Fruit fly (Drosophila melanogaster) S2 (cell line): ENCODE data around the gene ND-24L.

ENCODE experiments used
- CG8478 ChIP-seq: fragments of >200 bp; optimal IDR thresholded peaks from 2 replicates; lab custom pipeline; 2018
- CTCF ChIP-seq, 2 experiments: fragments of >200 bp; optimal IDR thresholded peaks; 2 replicates each; lab custom pipeline; 2018

ND-24L gene

DNA sequence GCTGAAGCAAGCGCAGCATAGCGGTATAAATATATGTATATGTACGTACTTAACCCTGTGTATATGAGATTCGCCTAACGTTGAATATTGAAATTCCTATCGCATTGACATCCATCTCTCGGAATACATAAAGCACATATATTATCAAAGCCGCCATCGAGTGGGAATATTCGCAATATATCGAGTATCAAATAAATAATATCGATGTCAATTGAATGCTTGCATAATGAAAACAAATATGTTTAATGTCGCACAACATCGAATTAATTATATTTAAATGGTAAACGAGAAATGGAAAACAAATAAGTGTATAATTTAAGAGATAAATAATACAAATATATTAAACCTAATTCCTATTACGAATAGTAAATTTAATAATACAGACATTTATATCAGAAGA is at the start of gene ND-24L:
Gene ND-24L, minus strand, starts transcription at position 101 of the 400 bp plus-strand sequence.
- TF ChIP-seq CG8478 (no peak), CTCF (optimal IDR thresholded peaks at IDR 0.05; lab: Kevin White, UChicago) (no peak)

DNA sequence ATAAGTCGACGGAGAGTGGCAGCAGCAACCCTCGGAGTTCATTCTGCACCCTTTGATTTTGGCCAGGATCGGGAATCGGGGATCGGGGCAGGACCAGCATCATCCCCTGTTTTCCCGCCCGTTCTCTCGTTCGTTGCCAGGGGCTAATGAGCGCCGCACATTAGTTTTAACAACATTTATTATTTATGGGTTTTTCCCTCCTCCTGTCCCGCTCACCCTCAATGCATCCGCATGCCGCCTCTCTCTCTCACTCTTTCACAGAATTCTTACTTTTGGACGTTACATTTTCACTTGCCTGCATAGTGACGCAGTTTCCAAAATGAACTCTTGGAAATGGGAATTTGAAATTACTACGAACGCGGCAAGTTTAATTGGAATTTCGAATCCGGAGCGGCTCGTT is 46.3 kb upstream of the ND-24L start:
- TF ChIP-seq CG8478, result no peak
- no peak for TF ChIP-seq CTCF (optimal IDR thresholded peaks at IDR 0.05; lab: Kevin White, UChicago)

DNA sequence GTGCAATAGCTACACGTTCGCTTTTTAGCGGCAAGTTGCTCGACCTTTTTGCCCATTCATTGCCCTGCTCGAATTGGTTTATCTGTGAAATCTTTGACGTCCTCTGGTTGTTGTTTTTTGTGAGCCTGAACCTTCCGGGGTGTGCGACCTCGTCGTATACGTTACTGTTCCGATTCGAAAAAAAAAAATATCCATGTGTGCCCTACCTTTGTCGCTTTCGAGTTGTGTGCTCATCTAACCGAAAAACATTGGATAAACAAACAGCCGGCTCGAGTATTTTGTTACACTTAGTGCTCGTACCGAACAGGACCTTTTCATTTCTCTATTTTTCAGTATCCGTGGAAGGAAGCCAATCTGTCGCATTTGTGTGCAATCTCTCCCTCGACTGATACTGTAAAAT is 43.4 kb upstream of the ND-24L start:
- no peak for TF ChIP-seq CTCF (optimal IDR thresholded peaks at IDR 0.05; lab: Kevin White, UChicago)
- no peak for TF ChIP-seq CG8478

DNA sequence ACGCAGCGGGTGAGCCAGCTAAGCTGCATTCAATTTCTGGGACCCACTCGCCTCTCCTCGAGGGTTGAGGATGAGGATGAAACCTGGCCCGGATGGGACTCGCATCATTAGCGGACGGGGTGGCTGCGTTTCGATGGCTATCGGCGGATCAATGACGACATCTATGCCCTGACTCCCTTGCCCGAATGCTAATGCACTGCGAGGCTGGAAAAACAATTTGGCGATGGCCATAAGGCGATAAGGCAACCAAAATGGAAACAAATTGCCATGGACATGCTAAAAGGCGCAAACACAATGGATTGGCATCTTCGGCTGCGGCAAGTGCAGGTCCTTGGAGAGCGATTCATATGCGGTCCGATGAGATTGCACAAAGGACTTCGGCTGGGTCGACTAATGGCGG is 42.3 kb upstream of the ND-24L start:
- TF ChIP-seq CTCF (optimal IDR thresholded peaks at IDR 0.05; lab: Kevin White, UChicago) (no peak), CG8478 (no peak)

DNA sequence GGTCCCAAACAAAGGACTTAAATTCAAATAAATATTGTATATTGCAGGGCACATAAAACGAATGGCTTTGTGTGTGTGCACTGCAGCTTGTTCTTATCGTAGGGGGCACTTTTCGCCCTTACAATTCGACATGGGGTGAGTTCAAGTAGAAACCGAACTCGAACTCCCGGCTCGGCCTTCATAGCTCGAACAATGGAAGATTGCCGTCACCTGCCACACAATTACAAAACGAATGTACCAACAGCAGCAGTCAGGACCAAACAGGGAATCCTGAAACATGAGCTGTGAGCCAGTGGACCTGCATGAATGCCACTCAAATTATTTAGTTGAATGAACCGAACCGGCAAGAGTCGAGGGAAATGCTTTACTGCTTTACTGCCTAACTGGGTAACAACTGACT is 41.3 kb upstream of the ND-24L start:
- TF ChIP-seq CTCF (optimal IDR thresholded peaks at IDR 0.05; lab: Kevin White, UChicago), result no peak
- no peak for TF ChIP-seq CG8478

DNA sequence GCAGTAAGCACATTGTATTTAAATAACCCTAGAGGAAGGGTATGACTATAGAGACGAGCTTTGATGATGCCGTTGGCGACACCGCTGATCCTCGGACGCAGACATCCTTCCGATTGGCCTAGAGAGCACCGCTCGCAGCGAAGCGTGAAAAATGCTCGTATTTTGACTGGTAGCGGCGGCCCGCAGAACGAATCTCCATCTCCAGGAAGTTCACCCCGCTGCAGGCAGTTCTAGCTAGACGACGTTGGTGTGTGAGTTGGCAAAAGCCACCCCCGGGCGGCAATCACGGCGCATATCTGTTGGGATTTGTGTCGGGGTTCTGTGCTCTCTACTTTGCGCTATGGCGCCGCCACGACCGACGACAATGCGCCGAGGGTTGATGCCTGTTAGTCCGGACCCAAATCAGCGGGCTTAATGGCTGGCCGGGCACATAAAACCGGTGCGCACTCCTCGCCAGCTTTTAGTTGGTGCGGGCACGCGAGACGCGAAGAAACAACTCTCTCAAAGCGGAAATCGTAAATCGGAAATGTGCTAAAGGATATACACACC is 38.7 kb upstream of the ND-24L start, which contains the start of gene tap:
Gene tap, plus strand, starts transcription at position 458 of the 549 bp plus-strand sequence.
- TF ChIP-seq CTCF (optimal IDR thresholded peaks at IDR 0.05; lab: Kevin White, UChicago) (no peak), CG8478 (no peak)

DNA sequence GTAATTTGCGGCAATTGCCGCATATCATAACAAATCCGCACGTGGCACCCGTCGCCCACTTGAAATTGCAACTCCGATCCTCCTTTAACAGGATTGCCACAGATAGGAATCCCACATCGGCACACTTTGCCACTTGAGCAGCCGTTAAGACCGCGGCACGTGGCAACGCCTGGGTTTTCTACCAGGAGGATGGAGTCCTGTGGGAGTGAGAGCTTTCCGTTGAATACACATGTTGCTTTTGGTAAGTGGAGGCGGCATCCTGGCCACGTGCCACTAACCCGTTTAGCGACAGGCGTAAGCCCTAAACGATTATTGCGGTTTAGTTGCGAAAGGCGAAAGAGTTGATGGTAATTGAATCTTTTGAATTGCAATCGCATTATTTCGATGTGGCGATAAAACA is 37.9 kb upstream of the ND-24L start:
- TF ChIP-seq CTCF (optimal IDR thresholded peaks at IDR 0.05; lab: Kevin White, UChicago) (no peak), CG8478 (no peak)

DNA sequence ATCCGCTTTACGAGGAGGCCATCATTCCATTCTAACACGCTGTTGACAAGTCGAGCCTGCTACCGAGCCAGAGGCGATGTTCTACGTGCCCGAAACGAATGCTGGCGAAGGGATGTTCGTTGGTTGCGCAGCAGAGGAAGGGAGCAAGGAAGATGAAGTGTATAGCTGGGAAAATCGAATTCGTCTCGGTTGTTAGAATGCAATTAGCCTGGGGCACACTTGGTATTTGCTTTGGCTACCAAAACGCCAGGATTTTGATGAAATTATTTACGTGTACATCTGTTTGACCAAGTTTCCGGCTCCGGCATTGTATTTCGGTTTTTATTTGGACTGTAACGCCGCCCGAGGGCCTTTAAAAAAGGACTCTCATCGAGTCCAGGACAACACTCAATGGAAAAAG is 36.8 kb upstream of the ND-24L start:
- TF ChIP-seq CG8478, result no peak

DNA sequence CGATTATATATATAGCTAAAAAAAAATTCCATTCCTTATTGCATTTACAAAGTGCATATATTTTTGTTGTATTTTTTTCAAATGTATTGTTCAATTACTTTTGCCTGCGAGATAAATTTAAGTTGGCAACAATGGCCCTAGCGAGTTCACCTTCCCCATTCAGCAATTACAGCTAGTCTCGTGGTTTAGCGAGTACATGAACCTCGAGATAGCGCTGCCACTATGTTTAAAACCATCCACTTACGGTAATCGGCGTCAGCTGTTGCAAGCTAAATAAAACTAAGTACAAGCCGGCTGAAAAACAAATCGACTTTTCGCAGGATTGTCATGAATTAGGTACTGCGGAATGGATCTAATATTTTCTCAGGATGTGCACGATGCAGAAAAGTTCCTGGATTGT is 32.2 kb upstream of the ND-24L start:
- TF ChIP-seq CG8478, result no peak
- peak; percentile 54 to 70 for TF ChIP-seq CTCF (optimal IDR thresholded peaks at IDR 0.05; lab: Kevin White, UChicago)

DNA sequence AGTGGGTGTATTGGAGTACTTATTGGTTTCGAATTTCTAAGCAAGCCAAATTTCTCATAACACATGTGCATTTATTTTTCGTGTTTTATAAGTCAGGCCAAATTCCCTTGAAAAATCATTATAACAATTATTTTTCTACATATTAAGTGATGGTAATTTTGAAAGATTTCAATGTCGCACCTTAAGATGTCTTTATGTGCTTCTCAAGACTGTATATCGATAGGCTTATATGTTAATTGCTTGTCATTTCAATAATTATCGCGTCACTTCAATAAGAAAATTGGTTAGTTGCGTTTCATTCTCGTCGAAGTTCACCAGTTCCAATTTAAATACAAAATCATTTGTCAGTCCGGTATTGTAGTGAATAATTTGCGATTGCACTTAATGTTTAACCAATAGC is 30.9 kb upstream of the ND-24L start, which contains the start of gene CG7692:
Gene CG7692, plus strand, starts transcription at position 301 of the 400 bp plus-strand sequence.
- no peak for TF ChIP-seq CG8478

DNA sequence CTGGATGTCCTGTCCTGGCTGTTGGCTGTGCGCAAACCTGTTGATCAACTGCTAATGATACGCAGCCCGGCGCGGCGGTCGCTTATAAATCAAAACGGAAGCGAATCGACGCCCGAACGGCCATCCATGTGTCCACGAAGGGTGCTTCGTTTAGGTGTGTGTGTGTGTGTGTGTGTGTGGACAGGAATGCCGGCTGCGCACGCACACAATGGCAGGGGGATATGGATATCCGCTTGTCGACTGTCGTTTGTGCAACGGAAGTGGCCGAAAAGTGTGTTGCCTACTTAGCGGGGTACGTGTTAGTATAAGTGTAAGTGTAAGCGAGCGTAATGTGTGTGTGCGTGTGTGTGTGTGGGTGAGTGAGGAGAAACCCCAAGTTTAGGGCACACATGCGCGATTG is 29.0 kb upstream of the ND-24L start, which contains the start of gene Mip:
Gene Mip, minus strand, starts transcription at position 63 of the 400 bp plus-strand sequence.
- no peak for TF ChIP-seq CG8478
- TF ChIP-seq CTCF (optimal IDR thresholded peaks at IDR 0.05; lab: Kevin White, UChicago), result no peak

DNA sequence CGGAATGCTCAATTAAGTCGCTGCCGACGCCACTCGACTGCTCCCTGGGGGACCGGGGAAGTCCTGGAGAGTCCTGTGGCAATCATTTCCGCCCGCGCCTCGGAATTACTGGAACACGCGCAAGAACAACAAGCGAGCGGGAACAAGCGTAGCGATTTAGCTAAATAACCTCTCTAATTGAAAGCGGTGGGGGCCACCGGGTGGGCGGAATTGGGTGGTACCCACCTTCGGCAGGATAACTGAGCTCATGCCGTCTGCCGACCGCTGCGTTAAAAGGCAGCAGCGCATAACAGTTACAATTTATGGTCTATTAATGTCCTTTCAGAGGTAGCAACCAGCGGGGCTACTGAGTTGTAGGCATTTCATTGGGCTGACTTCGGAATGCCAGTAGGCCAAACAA is 25.8 kb upstream of the ND-24L start:
- TF ChIP-seq CG8478 (no peak), CTCF (optimal IDR thresholded peaks at IDR 0.05; lab: Kevin White, UChicago) (no peak)

DNA sequence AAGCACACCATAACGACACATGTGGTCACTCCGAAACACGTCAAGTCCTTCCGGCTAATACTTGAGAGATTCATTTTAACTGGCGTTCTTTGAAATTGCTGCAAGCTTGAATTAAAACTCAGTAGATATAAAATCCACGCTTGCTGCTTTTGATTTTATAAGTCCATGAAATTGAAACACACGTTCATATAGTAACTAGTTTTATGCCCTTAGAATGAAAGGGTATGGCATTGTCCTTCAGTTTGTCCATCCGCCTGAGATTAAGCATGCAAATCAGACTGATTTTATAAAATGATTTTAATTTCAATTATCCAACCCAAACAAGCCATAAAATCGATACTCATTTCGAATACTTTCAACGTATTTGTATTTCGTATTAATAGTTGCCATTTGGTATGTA is 24.0 kb upstream of the ND-24L start, which contains the start of gene brv2:
Gene brv2, minus strand, starts transcription at position 101 of the 400 bp plus-strand sequence.
- TF ChIP-seq CG8478 (no peak), CTCF (optimal IDR thresholded peaks at IDR 0.05; lab: Kevin White, UChicago) (no peak)

DNA sequence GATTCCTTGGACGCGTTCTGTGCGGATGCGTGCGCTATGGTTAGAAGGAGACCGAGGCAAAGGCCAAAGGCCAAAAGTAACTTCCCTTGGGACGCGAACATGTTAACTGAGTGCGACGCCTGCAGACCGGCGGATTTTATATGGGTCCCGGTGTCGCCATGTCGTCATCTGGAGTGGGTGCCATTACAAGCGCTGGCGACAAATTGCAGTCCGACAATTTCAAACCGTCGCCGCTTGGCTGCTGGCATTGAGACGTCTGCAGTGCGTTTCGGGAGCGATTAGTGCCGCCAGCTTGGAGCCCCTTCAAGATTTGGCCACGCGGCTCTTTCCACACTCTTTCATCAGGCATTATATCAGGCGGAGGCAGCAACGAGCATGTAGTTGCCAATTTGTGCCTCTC is 20.6 kb upstream of the ND-24L start, which contains the start of gene CG13727:
Gene CG13727, minus strand, starts transcription at position 101 of the 400 bp plus-strand sequence.
- TF ChIP-seq CTCF (optimal IDR thresholded peaks at IDR 0.05; lab: Kevin White, UChicago), result no peak
- no peak for TF ChIP-seq CG8478

DNA sequence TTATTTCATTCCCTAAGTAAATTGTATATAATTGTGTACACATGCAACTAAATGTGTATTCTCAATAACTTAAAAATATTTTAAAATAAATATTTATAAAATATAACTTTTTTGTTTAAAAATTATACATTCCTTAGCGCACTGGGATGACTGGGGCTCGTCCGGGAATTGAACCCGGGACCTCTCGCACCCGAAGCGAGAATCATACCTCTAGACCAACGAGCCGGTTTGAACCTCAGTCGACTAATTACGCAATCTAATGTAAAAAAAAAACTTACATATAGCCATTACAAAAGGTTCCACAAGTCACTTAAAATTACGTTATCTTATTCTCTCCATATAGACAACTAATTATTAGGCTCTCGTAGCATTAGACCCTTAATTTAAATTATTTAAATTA is 19.1 kb upstream of the ND-24L start:
- TF ChIP-seq CTCF (optimal IDR thresholded peaks at IDR 0.05; lab: Kevin White, UChicago) (no peak), CG8478 (no peak)

DNA sequence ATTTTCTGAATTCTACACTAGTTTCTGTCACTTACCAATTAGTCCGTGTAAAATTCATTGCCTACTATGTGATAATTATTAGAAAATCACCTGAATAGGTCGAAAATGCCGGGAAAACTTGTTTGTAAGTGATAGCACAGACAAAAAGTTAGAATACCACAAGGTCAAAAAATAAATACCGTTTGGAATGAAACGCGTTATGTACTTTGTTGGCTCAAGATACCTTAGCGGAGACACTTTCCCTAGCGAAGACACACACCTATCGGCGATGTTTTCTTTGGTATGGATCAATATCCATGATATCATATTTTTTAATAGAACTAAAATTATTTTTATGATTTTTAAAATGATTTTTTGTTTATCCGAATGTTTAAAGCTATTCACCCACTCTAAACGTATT is 18.5 kb upstream of the ND-24L start, which contains the start of gene CG6479:
Gene CG6479, minus strand, starts transcription at position 141 of the 400 bp plus-strand sequence.
- TF ChIP-seq CG8478 (no peak), CTCF (optimal IDR thresholded peaks at IDR 0.05; lab: Kevin White, UChicago) (peak; percentile 29 to 65)

DNA sequence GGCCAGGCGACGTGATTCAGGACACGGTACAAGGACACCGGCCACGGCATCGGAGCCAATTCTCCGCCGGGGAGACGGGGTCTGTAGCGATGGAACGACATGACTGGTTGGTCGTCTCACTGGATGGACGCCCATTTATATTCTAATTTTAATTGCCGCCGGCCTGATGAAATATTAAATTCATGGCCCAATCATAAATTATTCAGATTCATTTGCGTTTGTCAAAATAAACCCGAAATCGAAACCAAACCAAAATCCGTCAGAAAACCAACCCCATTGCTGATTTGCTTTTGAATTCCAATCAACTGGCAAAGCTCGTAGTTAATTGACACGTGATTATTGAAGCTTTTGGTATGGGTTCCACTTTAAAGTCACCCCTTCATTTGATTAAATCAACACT is 8.5 kb upstream of the ND-24L start, which contains the start of gene Or74a:
Gene Or74a, minus strand, starts transcription at position 101 of the 400 bp plus-strand sequence.
- TF ChIP-seq CTCF (optimal IDR thresholded peaks at IDR 0.05; lab: Kevin White, UChicago) (no peak), CG8478 (no peak)
